Worm (Caenorhabditis elegans): Measurements from ENCODE around the gene nspb-7.
A peak's percentile ranks its signal among the peaks of the same experiment; 100 is the strongest.

The nspb-7 gene

ce11 chrII:14555019-14555418 lies 23.1 kb upstream of the nspb-7 start:
- no peak for TF ChIP-seq mdl-1 (tag; optimal IDR thresholded peaks at IDR 0.05)
- 0 out of 2 replicates have a peak, but pooled peaks have one; percentile 18 for TF ChIP-seq ctbp-1 (GFP tag; IDR thresholded peaks at IDR 0.05)
- peak; percentile 30 for TF ChIP-seq aha-1 (tag)

DNA sequence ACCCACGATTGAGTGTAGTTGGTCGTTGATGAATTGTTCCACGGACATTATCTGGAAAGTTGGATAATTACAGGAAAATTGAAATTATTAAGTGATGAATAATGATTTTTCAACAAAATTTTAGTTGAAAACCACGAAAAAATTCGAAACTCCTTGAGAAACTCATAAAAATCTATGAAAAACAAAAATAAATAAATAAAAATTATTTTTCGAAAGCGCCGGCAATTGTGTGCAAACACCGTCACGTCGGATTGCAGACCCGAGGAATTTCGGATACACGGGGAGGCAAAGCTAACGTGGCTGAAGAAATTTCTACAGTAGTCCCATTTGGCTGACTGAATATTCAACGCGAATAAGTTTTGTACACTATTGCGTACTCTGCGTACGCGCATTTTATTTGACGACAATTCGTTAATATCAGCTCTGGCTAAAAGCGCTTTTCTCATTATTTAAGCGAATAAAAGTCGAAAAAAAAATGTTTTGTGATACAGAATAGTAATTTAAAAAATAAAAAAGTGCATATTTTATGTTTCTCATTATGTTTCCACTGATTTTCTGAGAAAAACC lies 16.5 kb upstream of the nspb-7 start, which contains the start of gene mog-4:
Gene mog-4, minus strand, starts transcription at position 51 of the 567 bp plus-strand sequence.
- TF ChIP-seq fkh-10 (GFP tag; optimal IDR thresholded peaks at IDR 0.05): peak; percentile 75
- TF ChIP-seq mdl-1 (tag; optimal IDR thresholded peaks at IDR 0.05): peak in 1 of 2 experiments; percentile 83
- TF ChIP-seq pqm-1 (tag; optimal IDR thresholded peaks at IDR 0.05): peak; percentile 5
- peak; percentile 92 for TF ChIP-seq duxl-1 (tag; optimal IDR thresholded peaks at IDR 0.05; ENCODE audit: poor library complexity)
- peak; percentile 99 for TF ChIP-seq nhr-77 (tag; optimal IDR thresholded peaks at IDR 0.05)
- peak; percentile 77; the same call in 1 of the 2 replicates for TF ChIP-seq F44E2.7 (GFP tag; IDR thresholded peaks at IDR 0.05)
- TF ChIP-seq mes-2 (tag; optimal IDR thresholded peaks at IDR 0.05; ENCODE audit: poor library complexity, severe bottlenecking): peak; percentile 98
- peak; percentile 79 for TF ChIP-seq nhr-11 (tag; optimal IDR thresholded peaks at IDR 0.05)
- peak; percentile 100 for TF ChIP-seq nhr-42 (GFP tag; IDR thresholded peaks at IDR 0.05)
- peak; percentile 98 for TF ChIP-seq nhr-41 (GFP tag; IDR thresholded peaks at IDR 0.05)
- peak; percentile 100 for TF ChIP-seq zfp-3 (GFP tag; conservative IDR thresholded peaks at IDR 0.05)
- TF ChIP-seq Y75B8A.6 (GFP tag; IDR thresholded peaks at IDR 0.05): peak; percentile 100
- peak; percentile 100 for TF ChIP-seq madf-9 (GFP tag; conservative IDR thresholded peaks at IDR 0.05)
- peak; percentile 98 for TF ChIP-seq D1046.2 (GFP tag; IDR thresholded peaks at IDR 0.05)
- TF ChIP-seq dmd-6 (GFP tag; IDR thresholded peaks at IDR 0.05): peak; percentile 100
- TF ChIP-seq rbr-2 (tag; optimal IDR thresholded peaks at IDR 0.05): peak; percentile 98
- TF ChIP-seq spr-3 (GFP tag; optimal IDR thresholded peaks at IDR 0.05): peak; percentile 84
- peak; percentile 94 for TF ChIP-seq dve-1 (tag; optimal IDR thresholded peaks at IDR 0.05; ENCODE audit: insufficient read depth)
- peak in 1 of 2 experiments; percentile 63 for TF ChIP-seq ZK546.5 (tag; optimal IDR thresholded peaks at IDR 0.05)
- peak; percentile 59 for TF ChIP-seq lin-15B (tag; optimal IDR thresholded peaks at IDR 0.05)
- TF ChIP-seq ctbp-1 (GFP tag; IDR thresholded peaks at IDR 0.05): peak; percentile 99
- TF ChIP-seq lir-3 (tag; optimal IDR thresholded peaks at IDR 0.05): peak; percentile 61
- peak; percentile 62 for TF ChIP-seq lin-13 (GFP tag; optimal IDR thresholded peaks at IDR 0.05)
- peak; percentile 98 for TF ChIP-seq daf-19 (GFP tag; conservative IDR thresholded peaks at IDR 0.05)
- TF ChIP-seq hlh-11 (tag; optimal IDR thresholded peaks at IDR 0.05): peak; percentile 95
- peak; percentile 98 for TF ChIP-seq unc-130 (GFP tag; optimal IDR thresholded peaks at IDR 0.05)
- TF ChIP-seq aha-1 (tag): peak; percentile 84
- TF ChIP-seq ceh-32 (tag; optimal IDR thresholded peaks at IDR 0.05; ENCODE audit: poor library complexity): peak; percentile 57
- TF ChIP-seq F49E8.2 (tag; optimal IDR thresholded peaks at IDR 0.05; ENCODE audit: borderline replicate concordance): peak; percentile 84
- TF ChIP-seq snpc-4 (tag; optimal IDR thresholded peaks at IDR 0.05): peak; percentile 32
- peak; percentile 99 to 100 for TF ChIP-seq madf-5 (GFP tag; IDR thresholded peaks at IDR 0.05)
- peak; percentile 98 for TF ChIP-seq saeg-2 (GFP tag; IDR thresholded peaks at IDR 0.05)
- TF ChIP-seq nhr-102 (tag; optimal IDR thresholded peaks at IDR 0.05): peak; percentile 95
- peak; percentile 9; the same call in 1 of the 2 replicates for TF ChIP-seq set-16 (GFP tag; IDR thresholded peaks at IDR 0.05)
- peak; percentile 90 for TF ChIP-seq mep-1 (tag; optimal IDR thresholded peaks at IDR 0.05)
- TF ChIP-seq ZK337.2 (GFP tag; IDR thresholded peaks at IDR 0.05): peak; percentile 100
- peak; percentile 95 for TF ChIP-seq T20F7.1 (GFP tag; optimal IDR thresholded peaks at IDR 0.05)
- peak; percentile 98 for TF ChIP-seq Y48G9A.11 (GFP tag; IDR thresholded peaks at IDR 0.05)
- TF ChIP-seq dpl-1 (GFP tag; optimal IDR thresholded peaks at IDR 0.05): peak; percentile 79
- TF ChIP-seq egl-43 (GFP tag; IDR thresholded peaks at IDR 0.05): peak; percentile 98
- peak; percentile 100 for TF ChIP-seq dmd-9 (GFP tag; IDR thresholded peaks at IDR 0.05)
- TF ChIP-seq dmd-8 (GFP tag; IDR thresholded peaks at IDR 0.05): peak; percentile 83
- peak; percentile 43 for TF ChIP-seq nhr-76 (tag; optimal IDR thresholded peaks at IDR 0.05)
- peak; percentile 92 for TF ChIP-seq F37D6.2 (tag; optimal IDR thresholded peaks at IDR 0.05)
- peak; percentile 91 for TF ChIP-seq snpc-1.2 (GFP tag; IDR thresholded peaks at IDR 0.05)
- peak; percentile 41 for TF ChIP-seq gei-8 (GFP tag; optimal IDR thresholded peaks at IDR 0.05)
- peak; percentile 87 for TF ChIP-seq zfp-2 (tag; optimal IDR thresholded peaks at IDR 0.05)
